Fruit fly (Drosophila melanogaster) S2 (cell line): Measurements from ENCODE around the gene CG7903.

ENCODE experiments used
- CG8478 ChIP-seq: fragments of >200 bp; optimal IDR thresholded peaks from 2 replicates; lab custom pipeline; 2018
- CTCF ChIP-seq, 2 experiments: fragments of >200 bp; optimal IDR thresholded peaks; 2 replicates each; lab custom pipeline; 2018

DNA sequence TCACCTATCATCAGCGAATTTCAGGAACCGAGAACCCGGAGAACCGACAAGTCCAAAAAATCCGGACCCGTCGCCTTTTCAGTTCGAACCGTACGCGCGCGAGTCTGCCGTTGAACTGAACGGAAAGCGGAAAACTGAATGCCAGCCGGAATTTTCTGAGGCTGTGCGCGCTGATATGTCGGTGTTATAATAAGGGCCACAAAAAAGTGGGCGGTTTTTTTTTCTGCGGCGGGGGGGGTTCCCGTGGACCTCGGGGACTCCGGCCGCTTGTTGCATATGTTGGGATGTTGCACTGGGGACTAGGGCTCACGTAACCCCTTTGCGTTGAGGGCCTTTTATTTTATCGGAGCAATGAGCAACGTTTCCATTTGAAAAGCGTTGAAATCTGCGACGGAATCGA, 25.7 kb downstream of the CG7903 start, which contains the start of gene TkR99D:
- TF ChIP-seq CG8478 (lab: Kevin White, UChicago) (no peak), CTCF (optimal IDR thresholded peaks at IDR 0.05; lab: Kevin White, UChicago) (no peak)
